Worm (Caenorhabditis elegans) whole organism, young adult: ENCODE data around the gene gldi-5.
A peak's percentile ranks its signal among the peaks of the same experiment; 100 is the strongest.

Experiments used
- B0336.3 ChIP-seq: fragments of 200-800 bp; sonication (Bioruptor generic); IDR thresholded peaks from 2 replicates; pipeline ENCODE4 v1.3.6; 2022; ENCODE audit warnings: missing genetic modification characterization, missing compliant biosample characterization
- C17E4.6 ChIP-seq: fragments of 200-800 bp; sonication (Bioruptor generic); IDR thresholded peaks from 2 replicates; pipeline ENCODE4 v1.3.6; 2022; ENCODE audit warnings: missing genetic modification reagents, missing genetic modification characterization, missing compliant biosample characterization
- D2030.7 ChIP-seq: fragments of 200-800 bp; sonication (Bioruptor generic); IDR thresholded peaks from 2 replicates; pipeline ENCODE4 v1.3.6; 2022; ENCODE audit warnings: missing genetic modification reagents, missing genetic modification characterization, missing compliant biosample characterization
- F10E7.11 ChIP-seq: sonication (generic microtip); optimal IDR thresholded peaks from 2 replicates; lab custom pipeline; 2017; ENCODE audit warnings: mild to moderate bottlenecking, missing genetic modification characterization, moderate library complexity, missing compliant biosample characterization
- F33H1.4 ChIP-seq: fragments of 200-800 bp; sonication (Bioruptor generic); IDR thresholded peaks from 2 replicates; pipeline ENCODE4 v1.3.6; 2022; ENCODE audit warnings: missing genetic modification reagents, missing genetic modification characterization, missing compliant biosample characterization
- F49E8.2 ChIP-seq: sonication (generic microtip); optimal IDR thresholded peaks from 3 replicates; lab custom pipeline; 2017; ENCODE audit warnings: missing genetic modification characterization, mild to moderate bottlenecking, missing compliant biosample characterization, antibody characterized with exemption, moderate library complexity; ENCODE audit not compliant: insufficient read depth
- F52B5.7 ChIP-seq: sonication (generic microtip); optimal IDR thresholded peaks from 2 replicates; lab custom pipeline; 2016; ENCODE audit warnings: mild to moderate bottlenecking, missing genetic modification characterization, missing compliant biosample characterization
- F57C9.4 ChIP-seq: sonication (generic microtip); optimal IDR thresholded peaks from 2 replicates; lab custom pipeline; 2017; ENCODE audit warnings: mild to moderate bottlenecking, missing genetic modification characterization, missing compliant biosample characterization
- K11D2.4 ChIP-seq: fragments of 200-800 bp; sonication (Bioruptor generic); IDR thresholded peaks from 2 replicates; pipeline ENCODE4 v1.3.6; 2022; ENCODE audit warnings: missing genetic modification reagents, missing genetic modification characterization, missing compliant biosample characterization
- K12H6.12 ChIP-seq: fragments of 200-800 bp; sonication (Bioruptor generic); optimal IDR thresholded peaks from 2 replicates; lab custom pipeline; 2018; ENCODE audit warnings: mild to moderate bottlenecking, missing genetic modification characterization, missing compliant biosample characterization
- Y53F4B.3 ChIP-seq: fragments of 200-800 bp; sonication (Bioruptor generic); IDR thresholded peaks from 2 replicates; pipeline ENCODE4 v1.3.6; 2022; ENCODE audit warnings: missing genetic modification reagents, missing genetic modification characterization, missing compliant biosample characterization
- Y56A3A.18 ChIP-seq: fragments of 200-800 bp; sonication (Bioruptor generic); IDR thresholded peaks from 2 replicates; pipeline ENCODE4 v1.3.6; 2022; ENCODE audit warnings: missing genetic modification reagents, missing genetic modification characterization, missing compliant biosample characterization
- akir-1 ChIP-seq: fragments of 200-800 bp; sonication (Bioruptor generic); optimal IDR thresholded peaks from 2 replicates; lab custom pipeline; 2018; ENCODE audit warnings: mild to moderate bottlenecking, missing genetic modification characterization, moderate library complexity, missing compliant biosample characterization
- ama-1 ChIP-seq, 3 experiments: fragments of 150-350 bp in 1 of 3; sonication (generic microtip) in 2 of 3; optimal IDR thresholded peaks; 2 replicates each; lab custom pipeline; 2014 to 2018; ENCODE audit warnings: missing biosample characterization in 2 of 3, missing genetic modification characterization in 2 of 3, missing genetic modification reagents in 2 of 3
- aptf-3 ChIP-seq: fragments of 200-800 bp; sonication (Bioruptor generic); IDR thresholded peaks from 2 replicates; pipeline ENCODE4 v1.3.6; 2022; ENCODE audit warnings: missing genetic modification characterization, missing compliant biosample characterization
- atf-7 ChIP-seq: sonication (generic microtip); optimal IDR thresholded peaks from 2 replicates; lab custom pipeline; 2017; ENCODE audit warnings: mild to moderate bottlenecking, missing genetic modification characterization, missing compliant biosample characterization
- cebp-2 ChIP-seq: fragments of 200-800 bp; sonication (Bioruptor generic); IDR thresholded peaks from 2 replicates; pipeline ENCODE4 v1.3.6; 2022; ENCODE audit warnings: missing genetic modification characterization, missing compliant biosample characterization
- efl-1 ChIP-seq: fragments of 150-350 bp; optimal IDR thresholded peaks from 2 replicates; lab custom pipeline; 2014; ENCODE audit warnings: missing biosample characterization, missing genetic modification reagents, missing genetic modification characterization
- egl-18 ChIP-seq: fragments of 200-800 bp; sonication (Bioruptor generic); IDR thresholded peaks from 2 replicates; pipeline ENCODE4 v1.3.6; 2022; ENCODE audit warnings: missing genetic modification reagents, missing genetic modification characterization, missing compliant biosample characterization
- egrh-3 ChIP-seq: fragments of 200-800 bp; sonication (Bioruptor generic); IDR thresholded peaks from 2 replicates; pipeline ENCODE4 v1.3.6; 2022; ENCODE audit warnings: missing genetic modification reagents, missing genetic modification characterization, missing compliant biosample characterization
- gei-17 ChIP-seq: fragments of 200-800 bp; sonication (Bioruptor generic); optimal IDR thresholded peaks from 2 replicates; lab custom pipeline; 2018; ENCODE audit warnings: mild to moderate bottlenecking, missing genetic modification characterization, missing compliant biosample characterization
- let-526 ChIP-seq: fragments of 200-800 bp; sonication (Bioruptor generic); IDR thresholded peaks from 2 replicates; pipeline ENCODE4 v1.3.6; 2022; ENCODE audit warnings: missing genetic modification reagents, missing genetic modification characterization, missing compliant biosample characterization
- lin-35 ChIP-seq, 3 experiments: fragments of 150-350 bp in 2 of 3; sonication (generic microtip) in 1 of 3; optimal IDR thresholded peaks; 2 replicates each; lab custom pipeline; 2014 to 2018; ENCODE audit warnings: missing biosample characterization in 3 of 3, missing genetic modification characterization in 3 of 3, missing genetic modification reagents in 3 of 3
- lin-40 ChIP-seq: sonication (generic microtip); optimal IDR thresholded peaks from 2 replicates; lab custom pipeline; 2016; ENCODE audit warnings: missing genetic modification characterization, mild to moderate bottlenecking, missing compliant biosample characterization, missing genotype, missing genetic modification reagents
- lsy-27 ChIP-seq: sonication (generic microtip); optimal IDR thresholded peaks from 2 replicates; lab custom pipeline; 2017; ENCODE audit warnings: missing genetic modification characterization, mild to moderate bottlenecking, missing compliant biosample characterization, antibody characterized with exemption, missing genotype, borderline replicate concordance; ENCODE audit not compliant: insufficient read depth
- mes-4 ChIP-seq: sonication (generic microtip); optimal IDR thresholded peaks from 2 replicates; lab custom pipeline; 2016; ENCODE audit warnings: missing genotype, missing genetic modification characterization, missing compliant biosample characterization
- mxl-1 ChIP-seq: sonication (generic microtip); optimal IDR thresholded peaks from 2 replicates; lab custom pipeline; 2016; ENCODE audit warnings: missing genetic modification characterization, missing compliant biosample characterization
- nhr-120 ChIP-seq: fragments of 200-800 bp; sonication (Bioruptor generic); IDR thresholded peaks from 2 replicates; pipeline ENCODE4 v1.3.6; 2022; ENCODE audit warnings: missing genetic modification characterization, missing compliant biosample characterization
- nhr-179 ChIP-seq: sonication (generic microtip); optimal IDR thresholded peaks from 2 replicates; lab custom pipeline; 2016; ENCODE audit warnings: mild to moderate bottlenecking, missing genetic modification characterization, missing compliant biosample characterization
- nhr-80 ChIP-seq: sonication (generic microtip); optimal IDR thresholded peaks from 2 replicates; lab custom pipeline; 2016; ENCODE audit warnings: missing genetic modification characterization, missing compliant biosample characterization
- pbrm-1 ChIP-seq: fragments of 200-800 bp; sonication (Bioruptor generic); IDR thresholded peaks from 2 replicates; pipeline ENCODE4 v1.3.6; 2022; ENCODE audit warnings: missing genetic modification reagents, missing genetic modification characterization, missing compliant biosample characterization
- repo-1 ChIP-seq: sonication (generic microtip); optimal IDR thresholded peaks from 2 replicates; lab custom pipeline; 2017; ENCODE audit warnings: mild to moderate bottlenecking, missing genetic modification characterization, missing compliant biosample characterization
- rpc-1 ChIP-seq, 2 experiments: fragments of 150-350 bp in 1 of 2; sonication (generic microtip) in 1 of 2; optimal IDR thresholded peaks; 2 replicates each; lab custom pipeline; 2014 to 2018; ENCODE audit warnings: missing biosample characterization in 1 of 2, missing genetic modification characterization in 1 of 2, missing genetic modification reagents in 1 of 2, missing genotype in 1 of 2
- sdz-38 ChIP-seq: sonication (generic microtip); optimal IDR thresholded peaks from 2 replicates; lab custom pipeline; 2016; ENCODE audit warnings: missing genotype, missing genetic modification characterization, missing compliant biosample characterization
- sea-2 ChIP-seq: fragments of 200-800 bp; sonication (Bioruptor generic); IDR thresholded peaks from 2 replicates; pipeline ENCODE4 v1.3.6; 2022; ENCODE audit warnings: missing genetic modification characterization, missing compliant biosample characterization
- snpc-1.3 ChIP-seq: sonication (generic microtip); optimal IDR thresholded peaks from 2 replicates; lab custom pipeline; 2017; ENCODE audit warnings: missing genetic modification characterization, mild to moderate bottlenecking, missing compliant biosample characterization, antibody characterized with exemption, moderate library complexity, missing genotype, missing genetic modification reagents; ENCODE audit not compliant: insufficient read depth
- tbx-9 ChIP-seq: sonication (generic microtip); optimal IDR thresholded peaks from 2 replicates; lab custom pipeline; 2016; ENCODE audit warnings: borderline replicate concordance, missing genetic modification characterization, inconsistent platforms, missing compliant biosample characterization
- unc-130 ChIP-seq: sonication (generic microtip); optimal IDR thresholded peaks from 2 replicates; lab custom pipeline; 2016; ENCODE audit warnings: missing genetic modification reagents, missing genetic modification characterization, missing compliant biosample characterization
- unc-62 ChIP-seq: fragments of 150-350 bp; optimal IDR thresholded peaks from 2 replicates; lab custom pipeline; 2014; ENCODE audit warnings: missing biosample characterization, missing genetic modification reagents, missing genetic modification characterization
- zfh-2 ChIP-seq: fragments of 200-800 bp; sonication (Bioruptor generic); conservative IDR thresholded peaks from 2 replicates; pipeline ENCODE4 v1.3.6; 2022; ENCODE audit warnings: missing genetic modification reagents, missing genetic modification characterization, missing compliant biosample characterization
- zim-3 ChIP-seq: sonication (generic microtip); optimal IDR thresholded peaks from 2 replicates; lab custom pipeline; 2017; ENCODE audit warnings: mild to moderate bottlenecking, missing genetic modification characterization, moderate library complexity, missing compliant biosample characterization
- ztf-22 ChIP-seq: fragments of 200-800 bp; sonication (Bioruptor generic); optimal IDR thresholded peaks from 2 replicates; lab custom pipeline; 2018; ENCODE audit warnings: mild to moderate bottlenecking, missing genetic modification characterization, moderate library complexity, missing compliant biosample characterization
- ztf-25 ChIP-seq: fragments of 200-800 bp; sonication (Bioruptor generic); IDR thresholded peaks from 2 replicates; pipeline ENCODE4 v1.3.6; 2022; ENCODE audit warnings: missing genetic modification reagents, missing genetic modification characterization, missing compliant biosample characterization
- ztf-6 ChIP-seq: fragments of 200-800 bp; sonication (Bioruptor generic); IDR thresholded peaks from 2 replicates; pipeline ENCODE4 v1.3.6; 2022; ENCODE audit warnings: missing genetic modification reagents, missing genetic modification characterization, missing compliant biosample characterization

Gene gldi-5

DNA sequence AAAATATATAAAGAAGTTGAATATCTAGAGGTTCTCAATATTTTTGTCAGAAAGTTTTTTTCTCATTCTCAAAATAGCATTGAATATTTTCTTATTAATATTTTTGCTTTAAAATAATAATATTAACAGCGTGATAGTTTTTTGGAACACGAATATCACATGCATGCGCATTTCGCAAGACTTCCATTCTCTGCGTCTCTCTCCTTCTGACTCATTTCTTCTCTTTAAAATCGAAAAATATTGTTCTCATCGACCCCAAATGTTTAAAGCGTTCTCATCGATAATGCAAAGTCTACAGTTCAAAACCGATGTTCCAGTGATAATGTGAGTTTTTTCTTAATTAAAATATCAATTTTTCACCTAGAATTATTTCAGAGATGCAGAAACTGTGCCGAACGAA lies 22.9 kb downstream of the gldi-5 start, which contains the start of gene C14B1.3 (continued):
- no peak for TF ChIP-seq rpc-1 (optimal IDR thresholded peaks at IDR 0.05; lab: Kevin White, UChicago)
- no peak for TF ChIP-seq rpc-1 (tag; optimal IDR thresholded peaks at IDR 0.05; lab: Kevin White, UChicago)
- TF ChIP-seq unc-62, result no peak
- TF ChIP-seq snpc-1.3 (tag; lab: Kevin White, UChicago), result no peak
- no peak for TF ChIP-seq egl-18
- TF ChIP-seq lsy-27, result no peak
- TF ChIP-seq F10E7.11 (tag; lab: Kevin White, UChicago), result no peak
- peak in 1 of 3 experiments; percentile 13 for TF ChIP-seq lin-35 (GFP tag; optimal IDR thresholded peaks at IDR 0.05; lab: Kevin White, UChicago)
- no peak for TF ChIP-seq atf-7
- TF ChIP-seq ztf-22 (GFP tag; lab: Kevin White, UChicago), result no peak
- peak; percentile 39 for TF ChIP-seq ama-1 (optimal IDR thresholded peaks at IDR 0.05; lab: Kevin White, UChicago)
- no peak for TF ChIP-seq ama-1 (GFP tag; optimal IDR thresholded peaks at IDR 0.05; lab: Kevin White, UChicago)
- no peak for TF ChIP-seq egrh-3 (GFP tag; lab: Robert Waterston, UW)
- TF ChIP-seq D2030.7, result no peak

ce11 chrIII:3701411-3702310 lies 24.6 kb downstream of the gldi-5 start, which contains the start of the genes pdi-1 and C14B1.2:
Gene pdi-1, minus strand, starts transcription at chrIII:3701461.
Gene C14B1.2, plus strand, starts transcription at chrIII:3702260.
- no peak for TF ChIP-seq repo-1 (tag; lab: Kevin White, UChicago)
- TF ChIP-seq gei-17 (GFP tag; lab: Kevin White, UChicago), result no peak
- no peak for TF ChIP-seq ztf-25 (GFP tag; lab: Robert Waterston, UW)
- TF ChIP-seq K12H6.12, result no peak
- no peak for TF ChIP-seq C17E4.6
- TF ChIP-seq F33H1.4, result peak; percentile 56
- no peak for TF ChIP-seq tbx-9 (tag; lab: Kevin White, UChicago)
- TF ChIP-seq mxl-1 (tag; lab: Kevin White, UChicago), result no peak
- TF ChIP-seq cebp-2 (GFP tag; lab: Robert Waterston, UW), result no peak
- TF ChIP-seq let-526 (GFP tag; lab: Robert Waterston, UW), result no peak; the same call in 1 of the 2 replicates
- TF ChIP-seq nhr-80 (tag; lab: Kevin White, UChicago), result peak; percentile 91
- no peak for TF ChIP-seq nhr-120 (GFP tag; lab: Robert Waterston, UW)
- TF ChIP-seq mes-4 (tag; lab: Kevin White, UChicago), result no peak
- TF ChIP-seq Y56A3A.18 (GFP tag; lab: Robert Waterston, UW), result no peak
- TF ChIP-seq F52B5.7, result no peak
- TF ChIP-seq sea-2 (GFP tag; lab: Robert Waterston, UW), result no peak
- peak; percentile 84 for TF ChIP-seq zfh-2 (GFP tag; lab: Robert Waterston, UW)
- no peak for TF ChIP-seq akir-1
- TF ChIP-seq zim-3 (tag; lab: Kevin White, UChicago), result no peak
- no peak for TF ChIP-seq nhr-179 (tag; lab: Kevin White, UChicago)
- no peak for TF ChIP-seq rpc-1 (optimal IDR thresholded peaks at IDR 0.05; lab: Kevin White, UChicago)
- TF ChIP-seq rpc-1 (tag; optimal IDR thresholded peaks at IDR 0.05; lab: Kevin White, UChicago), result no peak
- peak; percentile 43; the same call in 1 of the 2 replicates for TF ChIP-seq B0336.3 (GFP tag; lab: Robert Waterston, UW)
- no peak for TF ChIP-seq F57C9.4
- no peak for TF ChIP-seq unc-130 (GFP tag; lab: Kevin White, UChicago)
- TF ChIP-seq F49E8.2, result no peak
- TF ChIP-seq atf-7, result no peak
- TF ChIP-seq pbrm-1 (GFP tag; lab: Robert Waterston, UW), result no peak
- no peak for TF ChIP-seq egrh-3 (GFP tag; lab: Robert Waterston, UW)
- TF ChIP-seq efl-1 (GFP tag; lab: Kevin White, UChicago), result no peak
- no peak for TF ChIP-seq ztf-6 (GFP tag; lab: Robert Waterston, UW)
- peak; percentile 51 for TF ChIP-seq lin-40 (tag; lab: Kevin White, UChicago)
- TF ChIP-seq Y53F4B.3 (GFP tag; lab: Robert Waterston, UW), result no peak
- no peak for TF ChIP-seq aptf-3
- TF ChIP-seq ama-1 (optimal IDR thresholded peaks at IDR 0.05; lab: Kevin White, UChicago), result peak; percentile 29
- no peak for TF ChIP-seq ama-1 (GFP tag; optimal IDR thresholded peaks at IDR 0.05; lab: Kevin White, UChicago)
- no peak for TF ChIP-seq K11D2.4
- TF ChIP-seq sdz-38 (tag; lab: Kevin White, UChicago), result no peak
